Fruit fly (Drosophila melanogaster) whole organism, embryonic: ENCODE results near the gene Zip89B.

ENCODE experiments used
- BEAF-32 ChIP-seq: fragments of 200-800 bp; sonication (Bioruptor generic); optimal IDR thresholded peaks from 3 replicates; lab custom pipeline; 2017; ENCODE audit warnings: missing biosample characterization, missing genetic modification characterization, mild to moderate bottlenecking, moderate library complexity, missing genetic modification reagents
- Bgb ChIP-seq: fragments of 200-800 bp; sonication (Bioruptor generic); IDR thresholded peaks from 2 replicates; pipeline ENCODE4 v1.3.6; 2022; ENCODE audit warnings: missing biosample characterization, missing genetic modification characterization; ENCODE audit not compliant: partially characterized antibody
- CG10267 ChIP-seq: fragments of 200-800 bp; sonication (Bioruptor generic); optimal IDR thresholded peaks from 2 replicates; lab custom pipeline; 2018; ENCODE audit warnings: missing biosample characterization, mild to moderate bottlenecking, missing genetic modification characterization, moderate library complexity
- CG12236 ChIP-seq: fragments of 200-800 bp; sonication (Bioruptor generic); optimal IDR thresholded peaks from 2 replicates; lab custom pipeline; 2016; ENCODE audit warnings: missing biosample characterization, missing genetic modification characterization
- CG12391 ChIP-seq: fragments of 200-800 bp; sonication (Bioruptor generic); optimal IDR thresholded peaks from 3 replicates; lab custom pipeline; 2018; ENCODE audit warnings: missing biosample characterization, mild to moderate bottlenecking, missing genetic modification characterization, moderate library complexity
- CG14710 ChIP-seq: fragments of 200-800 bp; sonication (Bioruptor generic); optimal IDR thresholded peaks from 3 replicates; lab custom pipeline; 2019; ENCODE audit warnings: missing biosample characterization, mild to moderate bottlenecking, missing genetic modification characterization, moderate library complexity
- CG16813 ChIP-seq: fragments of 200-800 bp; sonication (Bioruptor generic); IDR thresholded peaks from 3 replicates; pipeline ENCODE4 v1.3.6; 2022; ENCODE audit warnings: missing biosample characterization, missing genetic modification characterization; ENCODE audit not compliant: partially characterized antibody
- CG17359 ChIP-seq: fragments of 200-800 bp; sonication (Bioruptor generic); optimal IDR thresholded peaks from 3 replicates; lab custom pipeline; 2018; ENCODE audit warnings: missing biosample characterization, mild to moderate bottlenecking, missing genetic modification characterization, moderate library complexity
- CG17361 ChIP-seq: fragments of 200-800 bp; sonication (Bioruptor generic); IDR thresholded peaks from 3 replicates; pipeline ENCODE4 v1.3.6; 2022; ENCODE audit warnings: missing biosample characterization, missing genetic modification characterization
- CG34376 ChIP-seq: fragments of 200-800 bp; sonication (Bioruptor generic); optimal IDR thresholded peaks from 2 replicates; lab custom pipeline; 2018; ENCODE audit warnings: missing biosample characterization, mild to moderate bottlenecking, missing genetic modification characterization
- CG4328 ChIP-seq: fragments of 200-800 bp; sonication (Bioruptor generic); optimal IDR thresholded peaks from 3 replicates; lab custom pipeline; 2017; ENCODE audit warnings: missing biosample characterization, missing genetic modification reagents, missing genetic modification characterization
- CG5245 ChIP-seq: fragments of 200-800 bp; sonication (Bioruptor generic); optimal IDR thresholded peaks from 3 replicates; lab custom pipeline; 2016; ENCODE audit warnings: missing biosample characterization, missing genetic modification characterization
- CG7839 ChIP-seq: fragments of 200-800 bp; sonication (Bioruptor generic); optimal IDR thresholded peaks from 3 replicates; lab custom pipeline; 2018; ENCODE audit warnings: missing biosample characterization, mild to moderate bottlenecking, missing genetic modification characterization, moderate library complexity
- CG9215 ChIP-seq: fragments of 200-800 bp; sonication (Bioruptor generic); IDR thresholded peaks from 2 replicates; pipeline ENCODE4 v1.3.6; 2022; ENCODE audit warnings: missing biosample characterization, missing genetic modification characterization
- CG9727 ChIP-seq: fragments of 200-800 bp; sonication (Bioruptor generic); optimal IDR thresholded peaks from 3 replicates; lab custom pipeline; 2017; ENCODE audit warnings: missing biosample characterization, mild to moderate bottlenecking, missing genetic modification characterization
- Drgx ChIP-seq: fragments of 200-800 bp; sonication (Bioruptor generic); IDR thresholded peaks from 2 replicates; pipeline ENCODE4 v1.3.6; 2022; ENCODE audit warnings: missing biosample characterization, missing genetic modification characterization
- E2f2 ChIP-seq: fragments of 200-800 bp; sonication (Bioruptor generic); IDR thresholded peaks from 2 replicates; pipeline ENCODE4 v1.3.6; 2022; ENCODE audit warnings: missing biosample characterization, missing genetic modification characterization
- HmgZ ChIP-seq: fragments of 200-800 bp; sonication (Bioruptor generic); optimal IDR thresholded peaks from 2 replicates; lab custom pipeline; 2018; ENCODE audit warnings: missing biosample characterization, mild to moderate bottlenecking, missing genetic modification characterization
- Hmx ChIP-seq: fragments of 200-800 bp; sonication (Bioruptor generic); optimal IDR thresholded peaks from 2 replicates; lab custom pipeline; 2016; ENCODE audit warnings: missing biosample characterization, missing genetic modification characterization
- Hsf ChIP-seq: fragments of 200-800 bp; sonication (Bioruptor generic); optimal IDR thresholded peaks from 3 replicates; lab custom pipeline; 2016; ENCODE audit warnings: missing biosample characterization, missing genetic modification characterization
- Neu2 ChIP-seq: fragments of 200-800 bp; sonication (Bioruptor generic); optimal IDR thresholded peaks from 3 replicates; lab custom pipeline; 2016; ENCODE audit warnings: missing biosample characterization, missing genetic modification characterization, borderline replicate concordance
- Sin3A ChIP-seq: fragments of >200 bp; optimal IDR thresholded peaks from 2 replicates; lab custom pipeline; 2018
- Spps ChIP-seq: fragments of 200-800 bp; sonication (Bioruptor generic); optimal IDR thresholded peaks from 2 replicates; lab custom pipeline; 2018; ENCODE audit warnings: missing biosample characterization, mild to moderate bottlenecking, missing genetic modification characterization
- da ChIP-seq: fragments of 200-800 bp; sonication (Bioruptor generic); optimal IDR thresholded peaks from 2 replicates; lab custom pipeline; 2016; ENCODE audit warnings: missing biosample characterization, missing genetic modification characterization
- dan ChIP-seq: fragments of 200-800 bp; sonication (Bioruptor generic); IDR thresholded peaks from 2 replicates; pipeline ENCODE4 v1.3.6; 2022; ENCODE audit warnings: missing biosample characterization, missing genetic modification characterization
- ftz-f1 ChIP-seq: fragments of 200-800 bp; sonication (Bioruptor generic); optimal IDR thresholded peaks from 2 replicates; lab custom pipeline; 2016; ENCODE audit warnings: missing biosample characterization, missing genetic modification characterization
- fu2 ChIP-seq: fragments of 200-800 bp; sonication (Bioruptor generic); optimal IDR thresholded peaks from 2 replicates; lab custom pipeline; 2016; ENCODE audit warnings: missing biosample characterization, missing genetic modification characterization
- gce ChIP-seq: fragments of 200-800 bp; sonication (Bioruptor generic); IDR thresholded peaks from 3 replicates; pipeline ENCODE4 v1.3.6; 2022; ENCODE audit warnings: missing biosample characterization, missing genetic modification characterization
- grau ChIP-seq: fragments of 200-800 bp; optimal IDR thresholded peaks from 3 replicates; lab custom pipeline; 2019; ENCODE audit warnings: missing biosample characterization, mild to moderate bottlenecking, missing genetic modification characterization, moderate library complexity
- kni ChIP-seq: fragments of 200-800 bp; sonication (Bioruptor generic); optimal IDR thresholded peaks from 3 replicates; lab custom pipeline; 2017; ENCODE audit warnings: mild to moderate bottlenecking, missing biosample characterization, missing genetic modification reagents, missing genetic modification characterization
- mam ChIP-seq: fragments of 200-800 bp; sonication (Bioruptor generic); optimal IDR thresholded peaks from 3 replicates; lab custom pipeline; 2016; ENCODE audit warnings: missing biosample characterization, missing genetic modification characterization
- onecut ChIP-seq: fragments of 200-800 bp; sonication (Bioruptor generic); IDR thresholded peaks from 2 replicates; pipeline ENCODE4 v1.3.6; 2022; ENCODE audit warnings: missing biosample characterization, missing genetic modification characterization
- sens-2 ChIP-seq: fragments of 200-800 bp; sonication (Bioruptor generic); IDR thresholded peaks from 2 replicates; pipeline ENCODE4 v1.3.6; 2022; ENCODE audit warnings: missing biosample characterization, missing genetic modification characterization
- sug ChIP-seq: fragments of 200-800 bp; optimal IDR thresholded peaks from 2 replicates; lab custom pipeline; 2019; ENCODE audit warnings: missing biosample characterization, mild to moderate bottlenecking, missing genetic modification characterization, moderate library complexity
- tna ChIP-seq: fragments of 200-800 bp; sonication (Bioruptor generic); IDR thresholded peaks from 2 replicates; pipeline ENCODE4 v1.3.6; 2022; ENCODE audit warnings: missing biosample characterization, missing genetic modification characterization; ENCODE audit not compliant: partially characterized antibody
- tup ChIP-seq: fragments of 200-800 bp; sonication (Bioruptor generic); optimal IDR thresholded peaks from 2 replicates; lab custom pipeline; 2016; ENCODE audit warnings: missing biosample characterization, mild to moderate bottlenecking, missing genetic modification characterization, moderate library complexity
- vnd ChIP-seq: fragments of 200-800 bp; sonication (Bioruptor generic); IDR thresholded peaks from 3 replicates; pipeline ENCODE4 v1.3.6; 2022; ENCODE audit warnings: missing biosample characterization, missing genetic modification characterization; ENCODE audit not compliant: partially characterized antibody
- wor ChIP-seq: fragments of 200-800 bp; sonication (Bioruptor generic); IDR thresholded peaks from 2 replicates; pipeline ENCODE4 v1.3.6; 2022; ENCODE audit warnings: missing biosample characterization, missing genetic modification characterization
- zen2 ChIP-seq: fragments of 200-800 bp; sonication (Bioruptor generic); IDR thresholded peaks from 3 replicates; pipeline ENCODE4 v1.3.6; 2022; ENCODE audit warnings: missing biosample characterization, missing genetic modification characterization; ENCODE audit not compliant: partially characterized antibody
- zfh1 ChIP-seq: fragments of 200-800 bp; sonication (Bioruptor generic); IDR thresholded peaks from 3 replicates; pipeline ENCODE4 v1.3.6; 2022; ENCODE audit warnings: missing biosample characterization, missing genetic modification characterization

The Zip89B gene

dm6 chr3R:16263522-16264305 is 41.8 kb upstream of the Zip89B start, which contains the start of the genes bor and asun (continued):
- TF ChIP-seq CG12391 (tag; lab: Kevin White, UChicago) (peak; percentile 49), tna (GFP tag; lab: Robert Waterston, UW) (no peak), Sin3A (lab: Kevin White, UChicago) (peak; percentile 20), da (GFP tag; lab: Kevin White, UChicago) (no peak), Bgb (peak; percentile 77), ftz-f1 (GFP tag; lab: Kevin White, UChicago) (peak; percentile 59), vnd (0 out of 3 replicates have a peak, but pooled peaks have one; percentile 41), Hsf (GFP tag; lab: Kevin White, UChicago) (peak; percentile 13), CG10267 (tag; lab: Kevin White, UChicago) (peak; percentile 47), HmgZ (tag; lab: Kevin White, UChicago) (peak; percentile 13), mam (GFP tag; lab: Kevin White, UChicago) (peak; percentile 15), CG9727 (GFP tag; lab: Kevin White, UChicago) (peak; percentile 22), CG16813 (GFP tag; lab: Robert Waterston, UW) (peak; percentile 65), Drgx (no peak), CG9215 (GFP tag; lab: Robert Waterston, UW) (no peak), BEAF-32 (GFP tag; lab: Kevin White, UChicago) (peak; percentile 81), CG34376 (GFP tag; lab: Kevin White, UChicago) (peak; percentile 51), CG12236 (GFP tag; lab: Kevin White, UChicago) (no peak), E2f2 (GFP tag; lab: Robert Waterston, UW) (peak; percentile 72), gce (GFP tag; lab: Robert Waterston, UW) (no peak), grau (tag; lab: Kevin White, UChicago) (no peak), Spps (peak; percentile 12)
- TF ChIP-seq, all 482 proteins: peak for 104

- no peak for TF ChIP-seq onecut (GFP tag; lab: Robert Waterston, UW)
- no peak for TF ChIP-seq wor (GFP tag; lab: Robert Waterston, UW)
- no peak for TF ChIP-seq CG7839 (tag; lab: Kevin White, UChicago)
- TF ChIP-seq CG17361 (GFP tag; lab: Robert Waterston, UW) = no peak
- no peak for TF ChIP-seq CG14710
- TF ChIP-seq Hmx (GFP tag; lab: Kevin White, UChicago) = no peak
- no peak for TF ChIP-seq CG4328 (GFP tag; lab: Kevin White, UChicago)
- TF ChIP-seq zfh1 (GFP tag; lab: Robert Waterston, UW) = no peak
- TF ChIP-seq sug (tag; lab: Kevin White, UChicago) = no peak
- TF ChIP-seq CG17359 (tag; lab: Kevin White, UChicago) = no peak
- no peak for TF ChIP-seq dan
- TF ChIP-seq sens-2 (GFP tag; lab: Robert Waterston, UW) = no peak
- no peak for TF ChIP-seq zen2 (GFP tag; lab: Robert Waterston, UW)
- TF ChIP-seq kni (GFP tag; lab: Kevin White, UChicago) = no peak
- TF ChIP-seq fu2 (GFP tag; lab: Kevin White, UChicago) = no peak
- no peak for TF ChIP-seq Neu2 (GFP tag; lab: Kevin White, UChicago)
- TF ChIP-seq tup (GFP tag; lab: Kevin White, UChicago) = no peak
- TF ChIP-seq CG5245 (GFP tag; lab: Kevin White, UChicago) = no peak
These were observed 38.8 kb upstream of the Zip89B start, which contains the start of gene Mst89B for dm6 chr3R:16266712-16267111. TSS of gene Mst89B (plus strand) at chr3R:16267012.
